Worm (Caenorhabditis elegans) whole organism, L1 larva: ENCODE results near the gene F22F4.9.

Source experiments
- C04F5.9 ChIP-seq: sonication (generic microtip); optimal IDR thresholded peaks from 2 replicates; lab custom pipeline; 2016; ENCODE audit warnings: missing genetic modification characterization, missing compliant biosample characterization
- C16A3.4 ChIP-seq: fragments of 150-350 bp; optimal IDR thresholded peaks from 2 replicates; lab custom pipeline; 2014; ENCODE audit warnings: missing biosample characterization, missing genetic modification characterization
- C34B4.2 ChIP-seq: sonication (generic microtip); optimal IDR thresholded peaks from 2 replicates; lab custom pipeline; 2017; ENCODE audit warnings: mild to moderate bottlenecking, missing genetic modification characterization, missing compliant biosample characterization
- alr-1 ChIP-seq: fragments of 200-800 bp; sonication (Bioruptor generic); optimal IDR thresholded peaks from 2 replicates; lab custom pipeline; 2018; ENCODE audit warnings: borderline replicate concordance, mild to moderate bottlenecking, missing genetic modification characterization, missing compliant biosample characterization
- blmp-1 ChIP-seq: fragments of 150-350 bp; optimal IDR thresholded peaks from 2 replicates; lab custom pipeline; 2014; ENCODE audit warnings: missing biosample characterization, missing genetic modification characterization
- ceh-82 ChIP-seq, 3 experiments: fragments of 150-350 bp in 1 of 3; sonication (generic microtip) in 2 of 3; optimal IDR thresholded peaks; 2 replicates each; lab custom pipeline; 2014 to 2017; ENCODE audit warnings: missing biosample characterization in 3 of 3, missing genetic modification characterization in 3 of 3
- efl-1 ChIP-seq, 4 experiments: fragments of 150-350 bp; optimal IDR thresholded peaks in 3 of 4; peaks in 1 of 4; 1 replicate in 1 of 4; 2 replicates in 3 of 4; lab custom pipeline; 2014; ENCODE audit warnings: missing biosample characterization in 2 of 4, missing genetic modification characterization in 2 of 4, missing genetic modification reagents in 2 of 4
- ets-5 ChIP-seq: fragments of 200-800 bp; sonication (Bioruptor generic); IDR thresholded peaks from 2 replicates; pipeline ENCODE4 v1.3.6; 2022; ENCODE audit warnings: missing genetic modification characterization, missing compliant biosample characterization
- fkh-10 ChIP-seq: sonication (generic microtip); optimal IDR thresholded peaks from 2 replicates; lab custom pipeline; 2017; ENCODE audit warnings: missing biosample characterization, missing genetic modification reagents, missing genetic modification characterization
- fkh-8 ChIP-seq: sonication (generic microtip); optimal IDR thresholded peaks from 2 replicates; lab custom pipeline; 2016; ENCODE audit warnings: mild to moderate bottlenecking, missing genetic modification characterization, missing compliant biosample characterization
- grh-1 ChIP-seq: fragments of 200-800 bp; sonication (Bioruptor generic); IDR thresholded peaks from 2 replicates; pipeline ENCODE4 v1.3.6; 2022; ENCODE audit warnings: missing genetic modification reagents, missing genetic modification characterization, missing compliant biosample characterization
- hlh-4 ChIP-seq: sonication (generic microtip); optimal IDR thresholded peaks from 2 replicates; lab custom pipeline; 2016; ENCODE audit warnings: mild to moderate bottlenecking, missing genetic modification characterization, missing compliant biosample characterization
- lin-14 ChIP-seq: fragments of 200-800 bp; sonication (Bioruptor generic); optimal IDR thresholded peaks from 2 replicates; lab custom pipeline; 2018; ENCODE audit warnings: mild to moderate bottlenecking, missing genetic modification characterization, moderate library complexity, missing compliant biosample characterization
- lin-15B ChIP-seq: fragments of 150-350 bp; sonication (generic microtip); optimal IDR thresholded peaks from 3 replicates; lab custom pipeline; 2014; ENCODE audit warnings: missing biosample characterization, missing genetic modification characterization
- lsy-2 ChIP-seq, 2 experiments: fragments of 150-350 bp; optimal IDR thresholded peaks; 2 replicates each; lab custom pipeline; 2014; ENCODE audit warnings: missing biosample characterization in 2 of 2, missing genetic modification characterization in 2 of 2
- nhr-11 ChIP-seq: fragments of 150-350 bp; optimal IDR thresholded peaks from 2 replicates; lab custom pipeline; 2014; ENCODE audit warnings: missing biosample characterization, missing genetic modification characterization
- nhr-47 ChIP-seq: sonication (generic microtip); optimal IDR thresholded peaks from 2 replicates; lab custom pipeline; 2016; ENCODE audit warnings: mild to moderate bottlenecking, missing genetic modification characterization, moderate library complexity, missing compliant biosample characterization
- nhr-71 ChIP-seq: sonication (generic microtip); optimal IDR thresholded peaks from 2 replicates; lab custom pipeline; 2016; ENCODE audit warnings: mild to moderate bottlenecking, missing genetic modification characterization, moderate library complexity, missing compliant biosample characterization
- pag-3 ChIP-seq: sonication (generic microtip); optimal IDR thresholded peaks from 2 replicates; lab custom pipeline; 2017; ENCODE audit warnings: missing genetic modification characterization, mild to moderate bottlenecking, missing compliant biosample characterization, antibody characterized with exemption, borderline replicate concordance; ENCODE audit not compliant: insufficient read depth
- rnt-1 ChIP-seq: sonication (generic microtip); optimal IDR thresholded peaks from 2 replicates; lab custom pipeline; 2016; ENCODE audit warnings: mild to moderate bottlenecking, missing genetic modification characterization, moderate library complexity, missing compliant biosample characterization
- skn-1 ChIP-seq: fragments of 150-350 bp; optimal IDR thresholded peaks from 2 replicates; lab custom pipeline; 2014; ENCODE audit warnings: missing biosample characterization, missing genetic modification characterization
- snu-23 ChIP-seq: sonication (generic microtip); optimal IDR thresholded peaks from 2 replicates; lab custom pipeline; 2016; ENCODE audit warnings: missing genetic modification characterization, missing compliant biosample characterization
- sox-4 ChIP-seq: sonication (generic microtip); optimal IDR thresholded peaks from 2 replicates; lab custom pipeline; 2016; ENCODE audit warnings: missing genetic modification characterization, missing compliant biosample characterization
- tbx-2 ChIP-seq: sonication (generic microtip); optimal IDR thresholded peaks from 2 replicates; lab custom pipeline; 2016; ENCODE audit warnings: missing genetic modification characterization, missing compliant biosample characterization
- unc-130 ChIP-seq: fragments of 150-350 bp; optimal IDR thresholded peaks from 2 replicates; lab custom pipeline; 2017; ENCODE audit warnings: missing biosample characterization, missing genetic modification characterization, inconsistent platforms
- unc-98 ChIP-seq: fragments of 200-800 bp; sonication (Bioruptor generic); IDR thresholded peaks from 2 replicates; pipeline ENCODE4 v1.3.6; 2022; ENCODE audit warnings: missing genetic modification characterization, missing compliant biosample characterization
- vab-15 ChIP-seq: sonication (generic microtip); optimal IDR thresholded peaks from 2 replicates; lab custom pipeline; 2017; ENCODE audit warnings: missing genotype, mild to moderate bottlenecking, missing genetic modification characterization, missing compliant biosample characterization
- xbp-1 ChIP-seq: sonication (generic microtip); optimal IDR thresholded peaks from 2 replicates; lab custom pipeline; 2016; ENCODE audit warnings: missing genetic modification characterization, missing compliant biosample characterization
- ztf-11 ChIP-seq, 2 experiments: sonication (generic microtip); optimal IDR thresholded peaks; 2 replicates each; lab custom pipeline; 2016 to 2017; ENCODE audit warnings: missing genetic modification characterization in 2 of 2, missing biosample characterization in 1 of 2, missing compliant biosample characterization in 1 of 2

Gene F22F4.9

ce11 chrX:5984581-5985039 is 14.7 kb downstream of the F22F4.9 start, which contains the start of gene klp-13 (continued):
- peak; percentile 53 for TF ChIP-seq nhr-11 (tag; lab: Kevin White, UChicago)
- no peak for TF ChIP-seq hlh-4 (tag; lab: Kevin White, UChicago)

ce11 chrX:5983267-5983666 is 16.0 kb downstream of the F22F4.9 start:
- TF ChIP-seq blmp-1 (tag; lab: Kevin White, UChicago) (no peak), nhr-11 (tag; lab: Kevin White, UChicago) (no peak), fkh-10 (GFP tag; lab: Kevin White, UChicago) (peak; percentile 82), efl-1 (optimal IDR thresholded peaks at IDR 0.05; lab: Kevin White, UChicago) (no peak), efl-1 (GFP tag; optimal IDR thresholded peaks at IDR 0.05 in 1 of 2; lab: Kevin White, UChicago) (no peak)

ce11 chrX:5982799-5983198 is 16.5 kb downstream of the F22F4.9 start:
- TF ChIP-seq rnt-1 (peak; percentile 21), sox-4 (tag; lab: Kevin White, UChicago) (no peak), nhr-47 (tag; lab: Kevin White, UChicago) (peak; percentile 34), alr-1 (tag; lab: Kevin White, UChicago) (no peak), grh-1 (GFP tag; lab: Robert Waterston, UW) (no peak), ceh-82 (tag; optimal IDR thresholded peaks at IDR 0.05; lab: Kevin White, UChicago) (peak in 1 of 3 experiments; percentile 29), tbx-2 (tag; lab: Kevin White, UChicago) (peak; percentile 19), snu-23 (GFP tag; lab: Kevin White, UChicago) (peak; percentile 15), xbp-1 (tag; lab: Kevin White, UChicago) (peak; percentile 5), lsy-2 (tag; optimal IDR thresholded peaks at IDR 0.05; lab: Kevin White, UChicago) (peak; percentile 11 to 15), lin-14 (GFP tag; lab: Kevin White, UChicago) (peak; percentile 87), nhr-71 (tag; lab: Kevin White, UChicago) (peak; percentile 44)

ce11 chrX:5981698-5982097 is 17.6 kb downstream of the F22F4.9 start:
- TF ChIP-seq C34B4.2 (tag; lab: Kevin White, UChicago) (no peak), fkh-8 (peak; percentile 8), ceh-82 (tag; optimal IDR thresholded peaks at IDR 0.05; lab: Kevin White, UChicago) (peak in 1 of 3 experiments; percentile 23), lin-14 (GFP tag; lab: Kevin White, UChicago) (peak; percentile 75), unc-98 (GFP tag; lab: Robert Waterston, UW) (no peak), fkh-10 (GFP tag; lab: Kevin White, UChicago) (peak; percentile 62), C16A3.4 (no peak), nhr-47 (tag; lab: Kevin White, UChicago) (peak; percentile 44), lsy-2 (tag; optimal IDR thresholded peaks at IDR 0.05; lab: Kevin White, UChicago) (peak in 1 of 2 experiments; percentile 4), ztf-11 (tag; optimal IDR thresholded peaks at IDR 0.05; lab: Kevin White, UChicago) (no peak)
- TF ChIP-seq, all 84 proteins: peak for 6

- TF ChIP-seq lin-15B (tag; lab: Kevin White, UChicago) = no peak
- TF ChIP-seq C04F5.9 (tag; lab: Kevin White, UChicago) = no peak
- TF ChIP-seq unc-130 (tag; lab: Kevin White, UChicago) = no peak
- no peak for TF ChIP-seq skn-1 (tag; lab: Kevin White, UChicago)
- TF ChIP-seq pag-3 (tag; lab: Kevin White, UChicago) = no peak
- TF ChIP-seq ets-5 (GFP tag; lab: Robert Waterston, UW) = no peak
- TF ChIP-seq vab-15 = no peak
- TF ChIP-seq, all 84 proteins: peak for 0
Measured at ce11 chrX:5977754-5978153, 21.6 kb downstream of the F22F4.9 start, which contains the start of gene kin-2. kin-2 (minus strand) TSS chrX:5977854.
